Fruit fly (Drosophila melanogaster): ENCODE results near the gene Or2a.

Gene Or2a

DNA sequence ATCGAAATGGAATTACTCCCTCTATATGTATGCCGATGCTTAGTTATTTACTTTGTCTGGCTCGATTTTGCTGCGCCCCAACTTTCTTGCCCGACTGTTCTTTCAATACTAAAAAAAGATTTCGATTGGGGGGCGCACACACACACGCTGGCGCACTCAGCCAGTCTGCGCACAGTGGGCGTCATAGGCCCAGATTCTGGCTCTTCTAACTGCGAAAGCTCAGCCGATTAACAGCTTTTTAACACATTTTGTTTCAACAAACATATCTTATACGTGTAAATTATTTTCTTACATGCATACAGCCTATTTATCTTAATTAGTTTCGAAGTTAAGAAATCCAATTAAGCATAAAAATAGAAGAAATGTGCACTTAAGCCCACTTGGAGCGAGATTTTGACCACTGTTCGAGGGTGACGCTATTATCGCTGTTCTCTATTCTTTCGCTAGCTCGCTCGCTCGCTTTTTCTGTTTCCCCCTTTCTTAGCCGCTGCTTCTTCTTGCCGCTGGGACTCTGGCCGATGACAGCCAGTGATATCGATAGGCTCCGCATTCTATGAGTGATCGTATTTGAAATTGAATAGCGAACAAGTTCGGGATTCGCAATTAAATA lies 23.7 kb upstream of the Or2a start, which contains the start of gene Vinc (continued):
- peak; percentile 80 for TF ChIP-seq dmrt99B (tag; optimal IDR thresholded peaks at IDR 0.05)
- peak; percentile 64 for TF ChIP-seq ttk (GFP tag; IDR thresholded peaks at IDR 0.05)
- TF ChIP-seq CG12299 (tag; optimal IDR thresholded peaks at IDR 0.05), result peak; percentile 77
- TF ChIP-seq knrl (GFP tag; IDR thresholded peaks at IDR 0.05; ENCODE audit: partially characterized antibody), result peak; percentile 43; the same call in 1 of the 3 replicates
- TF ChIP-seq abd-A (tag; optimal IDR thresholded peaks at IDR 0.05), result no peak
- TF ChIP-seq Rx (GFP tag; IDR thresholded peaks at IDR 0.05), result peak; percentile 73
- TF ChIP-seq btn (GFP tag; optimal IDR thresholded peaks at IDR 0.05), result peak; percentile 62
- no peak for TF ChIP-seq CG12744 (GFP tag; optimal IDR thresholded peaks at IDR 0.05)
- TF ChIP-seq ci (GFP tag; IDR thresholded peaks at IDR 0.05), result no peak; the same call in 1 of the 3 replicates
- TF ChIP-seq H15 (GFP tag; IDR thresholded peaks at IDR 0.05), result peak; percentile 68; the same call in 2 of the 3 replicates
- peak; percentile 71 for TF ChIP-seq cg (GFP tag; optimal IDR thresholded peaks at IDR 0.05)
- TF ChIP-seq HmgD (GFP tag; optimal IDR thresholded peaks at IDR 0.05), result peak; percentile 54
- TF ChIP-seq CG1024 (GFP tag; IDR thresholded peaks at IDR 0.05), result no peak
- TF ChIP-seq CG9932 (GFP tag; IDR thresholded peaks at IDR 0.05), result peak; percentile 90
- TF ChIP-seq Gsc (GFP tag; IDR thresholded peaks at IDR 0.05), result 0 out of 2 replicates have a peak, but pooled peaks have one; percentile 38
- TF ChIP-seq CG17612 (GFP tag; IDR thresholded peaks at IDR 0.05), result no peak; the same call in 1 of the 2 replicates
- peak; percentile 85 for TF ChIP-seq lmd (GFP tag; IDR thresholded peaks at IDR 0.05)
- TF ChIP-seq CG12219 (GFP tag; optimal IDR thresholded peaks at IDR 0.05), result peak; percentile 90
- peak; percentile 51 for TF ChIP-seq dmrt11E (tag; optimal IDR thresholded peaks at IDR 0.05)
- TF ChIP-seq CG15073 (GFP tag; optimal IDR thresholded peaks at IDR 0.05), result no peak
- TF ChIP-seq CG15696 (tag; optimal IDR thresholded peaks at IDR 0.05), result peak; percentile 73
- peak; percentile 81 for TF ChIP-seq trem (tag; optimal IDR thresholded peaks at IDR 0.05)
- TF ChIP-seq GATAe (GFP tag; conservative IDR thresholded peaks at IDR 0.05), result peak; percentile 78
- peak; percentile 50; the same call in 2 of the 4 replicates for TF ChIP-seq Dll (GFP tag; IDR thresholded peaks at IDR 0.05; ENCODE audit: partially characterized antibody)
- TF ChIP-seq hb (GFP tag; IDR thresholded peaks at IDR 0.05; ENCODE audit: partially characterized antibody), result no peak
- TF ChIP-seq Chrac-16 (GFP tag; optimal IDR thresholded peaks at IDR 0.05), result peak; percentile 52
- TF ChIP-seq Mrtf (GFP tag; IDR thresholded peaks at IDR 0.05), result peak; percentile 77; the same call in 2 of the 3 replicates
- TF ChIP-seq ftz-f1 (GFP tag; optimal IDR thresholded peaks at IDR 0.05), result peak; percentile 79
- peak; percentile 88 for TF ChIP-seq HmgZ (tag; optimal IDR thresholded peaks at IDR 0.05)
- peak; percentile 65 for TF ChIP-seq CG1792 (GFP tag; optimal IDR thresholded peaks at IDR 0.05)
- peak; percentile 42 for TF ChIP-seq CG9797 (GFP tag; optimal IDR thresholded peaks at IDR 0.05)
- peak; percentile 79 for TF ChIP-seq CG6654 (GFP tag; optimal IDR thresholded peaks at IDR 0.05)
- TF ChIP-seq C15 (GFP tag; IDR thresholded peaks at IDR 0.05), result 0 out of 3 replicates have a peak, but pooled peaks have one; percentile 30
- peak; percentile 48 for TF ChIP-seq MTF-1 (GFP tag; optimal IDR thresholded peaks at IDR 0.05; ENCODE audit: borderline replicate concordance)
- peak; percentile 82 for TF ChIP-seq CG10274 (GFP tag; optimal IDR thresholded peaks at IDR 0.05)
- TF ChIP-seq Dip3 (GFP tag; optimal IDR thresholded peaks at IDR 0.05), result peak; percentile 86
- no peak for TF ChIP-seq CG7271 (tag; optimal IDR thresholded peaks at IDR 0.05)
- TF ChIP-seq sr (GFP tag; IDR thresholded peaks at IDR 0.05), result peak; percentile 23; the same call in 1 of the 3 replicates
- TF ChIP-seq Oaz (GFP tag; IDR thresholded peaks at IDR 0.05), result peak; percentile 51; the same call in 1 of the 2 replicates
- TF ChIP-seq E2f2 (GFP tag; IDR thresholded peaks at IDR 0.05), result peak; percentile 86
- TF ChIP-seq D19B (GFP tag; optimal IDR thresholded peaks at IDR 0.05), result peak; percentile 84
- no peak for TF ChIP-seq Lpt (GFP tag; optimal IDR thresholded peaks at IDR 0.05)
- peak; percentile 91 for TF ChIP-seq CG10147 (GFP tag; optimal IDR thresholded peaks at IDR 0.05)
- peak; percentile 71 for TF ChIP-seq HLH54F (GFP tag; optimal IDR thresholded peaks at IDR 0.05)
- peak; percentile 35 for TF ChIP-seq CG13287 (GFP tag; IDR thresholded peaks at IDR 0.05; ENCODE audit: partially characterized antibody)
- peak; percentile 73 for TF ChIP-seq CG7987 (GFP tag; optimal IDR thresholded peaks at IDR 0.05)
- peak; percentile 33 for TF ChIP-seq fu2 (GFP tag; optimal IDR thresholded peaks at IDR 0.05)
- peak; percentile 15 for TF ChIP-seq Lhr (GFP tag; optimal IDR thresholded peaks at IDR 0.05)
- TF ChIP-seq ERR (GFP tag; optimal IDR thresholded peaks at IDR 0.05), result peak; percentile 78
